Fruit fly (Drosophila melanogaster) whole organism, embryonic: Measurements from ENCODE around the gene Fum1.
A peak's percentile ranks its signal among the peaks of the same experiment; 100 is the strongest.

Experiments used
- Antp ChIP-seq: fragments of 200-800 bp; sonication (Bioruptor generic); optimal IDR thresholded peaks from 3 replicates; lab custom pipeline; 2016; ENCODE audit warnings: missing biosample characterization, missing genetic modification characterization
- Asciz ChIP-seq: fragments of 200-800 bp; sonication (Bioruptor generic); optimal IDR thresholded peaks from 2 replicates; lab custom pipeline; 2017; ENCODE audit warnings: missing biosample characterization, mild to moderate bottlenecking, missing genetic modification characterization, missing genetic modification reagents
- Atf-2 ChIP-seq: fragments of 200-800 bp; sonication (Bioruptor generic); optimal IDR thresholded peaks from 2 replicates; lab custom pipeline; 2016; ENCODE audit warnings: missing biosample characterization, missing genetic modification characterization
- CG10366 ChIP-seq: fragments of 200-800 bp; sonication (Bioruptor generic); IDR thresholded peaks from 2 replicates; pipeline ENCODE4 v1.3.6; 2022; ENCODE audit warnings: missing biosample characterization, missing genetic modification characterization
- CG10654 ChIP-seq: fragments of 200-800 bp; sonication (Bioruptor generic); optimal IDR thresholded peaks from 2 replicates; lab custom pipeline; 2016; ENCODE audit warnings: missing biosample characterization, missing genetic modification characterization
- CG10959 ChIP-seq: fragments of 200-800 bp; sonication (Bioruptor generic); IDR thresholded peaks from 2 replicates; pipeline ENCODE4 v1.3.6; 2022; ENCODE audit warnings: missing biosample characterization, missing genetic modification characterization
- CG11560 ChIP-seq: fragments of 200-800 bp; sonication (Bioruptor generic); IDR thresholded peaks from 3 replicates; pipeline ENCODE4 v1.3.6; 2022; ENCODE audit warnings: missing biosample characterization, missing genetic modification characterization
- CG11696 ChIP-seq: fragments of 200-800 bp; sonication (Bioruptor generic); IDR thresholded peaks from 2 replicates; pipeline ENCODE4 v1.3.6; 2022; ENCODE audit warnings: missing biosample characterization, missing genetic modification characterization
- CG12104 ChIP-seq: fragments of 200-800 bp; sonication (Bioruptor generic); optimal IDR thresholded peaks from 3 replicates; lab custom pipeline; 2016; ENCODE audit warnings: missing biosample characterization, missing genetic modification characterization
- CG17612 ChIP-seq: fragments of 200-800 bp; sonication (Bioruptor generic); IDR thresholded peaks from 2 replicates; pipeline ENCODE4 v1.3.6; 2022; ENCODE audit warnings: missing biosample characterization, missing genetic modification characterization
- CG17829 ChIP-seq: fragments of 200-800 bp; optimal IDR thresholded peaks from 2 replicates; lab custom pipeline; 2019; ENCODE audit warnings: missing biosample characterization, mild to moderate bottlenecking, missing genetic modification characterization, moderate library complexity
- CG1792 ChIP-seq: fragments of 200-800 bp; sonication (Bioruptor generic); optimal IDR thresholded peaks from 2 replicates; lab custom pipeline; 2016; ENCODE audit warnings: missing biosample characterization, missing genetic modification characterization
- CG18011 ChIP-seq: fragments of 200-800 bp; sonication (Bioruptor generic); optimal IDR thresholded peaks from 2 replicates; lab custom pipeline; 2017; ENCODE audit warnings: missing biosample characterization, missing genetic modification characterization, mild to moderate bottlenecking, moderate library complexity, missing genotype
- CG2199 ChIP-seq: fragments of 200-800 bp; sonication (Bioruptor generic); IDR thresholded peaks from 3 replicates; pipeline ENCODE4 v1.3.6; 2022; ENCODE audit warnings: missing biosample characterization, missing genetic modification characterization
- CG2875 ChIP-seq: fragments of 200-800 bp; sonication (Bioruptor generic); optimal IDR thresholded peaks from 2 replicates; lab custom pipeline; 2017; ENCODE audit warnings: missing biosample characterization, mild to moderate bottlenecking, missing genetic modification characterization, missing genetic modification reagents
- CG2889 ChIP-seq: fragments of 200-800 bp; sonication (Bioruptor generic); IDR thresholded peaks from 3 replicates; pipeline ENCODE4 v1.3.6; 2022; ENCODE audit warnings: missing biosample characterization, missing genetic modification characterization
- CG32767 ChIP-seq: fragments of 200-800 bp; sonication (Bioruptor generic); IDR thresholded peaks from 2 replicates; pipeline ENCODE4 v1.3.6; 2022; ENCODE audit warnings: missing biosample characterization, missing genetic modification characterization
- CG3726 ChIP-seq: fragments of 200-800 bp; sonication (Bioruptor generic); IDR thresholded peaks from 3 replicates; pipeline ENCODE4, ENCODE4 v1.3.6; 2022; ENCODE audit warnings: missing biosample characterization, missing genetic modification characterization
- CG4282 ChIP-seq: fragments of 200-800 bp; sonication (Bioruptor generic); optimal IDR thresholded peaks from 2 replicates; lab custom pipeline; 2016; ENCODE audit warnings: missing biosample characterization, missing genetic modification characterization
- CG4730 ChIP-seq: fragments of 200-800 bp; sonication (Bioruptor generic); IDR thresholded peaks from 2 replicates; pipeline ENCODE4 v1.3.6; 2022; ENCODE audit warnings: missing biosample characterization, missing genetic modification characterization
- CG4854 ChIP-seq: fragments of 200-800 bp; sonication (Bioruptor generic); optimal IDR thresholded peaks from 2 replicates; lab custom pipeline; 2016; ENCODE audit warnings: missing biosample characterization, missing genetic modification characterization, inconsistent platforms
- CG6765 ChIP-seq: fragments of 200-800 bp; sonication (Bioruptor generic); optimal IDR thresholded peaks from 3 replicates; lab custom pipeline; 2017; ENCODE audit warnings: missing biosample characterization, mild to moderate bottlenecking, missing genetic modification characterization
- CG7745 ChIP-seq: fragments of 200-800 bp; sonication (Bioruptor generic); optimal IDR thresholded peaks from 2 replicates; lab custom pipeline; 2018; ENCODE audit warnings: missing biosample characterization, mild to moderate bottlenecking, missing genetic modification characterization, moderate library complexity
- CkIIα-i1 ChIP-seq: fragments of 200-800 bp; sonication (Bioruptor generic); IDR thresholded peaks from 2 replicates; pipeline ENCODE4 v1.3.6; 2022; ENCODE audit warnings: missing biosample characterization, missing genetic modification characterization
- D19A ChIP-seq: fragments of 200-800 bp; optimal IDR thresholded peaks from 3 replicates; lab custom pipeline; 2019; ENCODE audit warnings: missing biosample characterization, mild to moderate bottlenecking, missing genetic modification characterization, moderate library complexity
- Dp ChIP-seq: fragments of 200-800 bp; sonication (Bioruptor generic); optimal IDR thresholded peaks from 2 replicates; lab custom pipeline; 2018; ENCODE audit warnings: missing biosample characterization, mild to moderate bottlenecking, missing genetic modification characterization, moderate library complexity
- ERR ChIP-seq: fragments of 200-800 bp; sonication (Bioruptor generic); optimal IDR thresholded peaks from 2 replicates; lab custom pipeline; 2016; ENCODE audit warnings: missing biosample characterization, missing genetic modification characterization
- Elba2 ChIP-seq: fragments of 200-800 bp; sonication (Bioruptor generic); optimal IDR thresholded peaks from 3 replicates; lab custom pipeline; 2016; ENCODE audit warnings: missing biosample characterization, missing genetic modification characterization
- HLHmδ ChIP-seq: fragments of 200-800 bp; sonication (Bioruptor generic); optimal IDR thresholded peaks from 2 replicates; lab custom pipeline; 2018; ENCODE audit warnings: missing biosample characterization, mild to moderate bottlenecking, missing genetic modification characterization, moderate library complexity
- Jarid2 ChIP-seq: fragments of 200-800 bp; sonication (Bioruptor generic); optimal IDR thresholded peaks from 3 replicates; lab custom pipeline; 2017; ENCODE audit warnings: mild to moderate bottlenecking, missing biosample characterization, missing genetic modification reagents, missing genetic modification characterization
- Taf1 ChIP-seq: fragments of 200-800 bp; sonication (Bioruptor generic); IDR thresholded peaks from 2 replicates; pipeline ENCODE4 v1.3.6; 2022; ENCODE audit warnings: missing biosample characterization, missing genetic modification characterization
- YL-1 ChIP-seq: fragments of 200-800 bp; sonication (Bioruptor generic); optimal IDR thresholded peaks from 3 replicates; lab custom pipeline; 2017; ENCODE audit warnings: missing biosample characterization, mild to moderate bottlenecking, missing genetic modification characterization
- abd-A ChIP-seq: fragments of 200-800 bp; sonication (Bioruptor generic); optimal IDR thresholded peaks from 3 replicates; lab custom pipeline; 2019; ENCODE audit warnings: missing biosample characterization, mild to moderate bottlenecking, missing genetic modification characterization, moderate library complexity
- al ChIP-seq: fragments of 200-800 bp; sonication (Bioruptor generic); IDR thresholded peaks from 2 replicates; pipeline ENCODE4 v1.3.6; 2022; ENCODE audit warnings: missing biosample characterization, missing genetic modification characterization
- corto ChIP-seq: fragments of 200-800 bp; sonication (Bioruptor generic); optimal IDR thresholded peaks from 2 replicates; lab custom pipeline; 2016; ENCODE audit warnings: missing biosample characterization, mild to moderate bottlenecking, missing genetic modification characterization, moderate library complexity
- dan ChIP-seq: fragments of 200-800 bp; sonication (Bioruptor generic); IDR thresholded peaks from 2 replicates; pipeline ENCODE4 v1.3.6; 2022; ENCODE audit warnings: missing biosample characterization, missing genetic modification characterization
- danr ChIP-seq: fragments of 200-800 bp; sonication (Bioruptor generic); IDR thresholded peaks from 2 replicates; pipeline ENCODE4 v1.3.6; 2022; ENCODE audit warnings: missing biosample characterization, missing genetic modification characterization
- dati ChIP-seq: fragments of 200-800 bp; sonication (Bioruptor generic); IDR thresholded peaks from 2 replicates; pipeline ENCODE4 v1.3.6; 2022; ENCODE audit warnings: missing biosample characterization, missing genetic modification characterization
- dmrt99B ChIP-seq: fragments of 200-800 bp; sonication (Bioruptor generic); optimal IDR thresholded peaks from 2 replicates; lab custom pipeline; 2018; ENCODE audit warnings: missing biosample characterization, mild to moderate bottlenecking, missing genetic modification characterization, moderate library complexity
- fd3F ChIP-seq: fragments of 200-800 bp; sonication (Bioruptor generic); optimal IDR thresholded peaks from 2 replicates; lab custom pipeline; 2018; ENCODE audit warnings: missing biosample characterization, mild to moderate bottlenecking, missing genetic modification characterization, moderate library complexity
- fd64A ChIP-seq: fragments of 200-800 bp; sonication (Bioruptor generic); optimal IDR thresholded peaks from 3 replicates; lab custom pipeline; 2018; ENCODE audit warnings: missing biosample characterization, mild to moderate bottlenecking, missing genetic modification characterization
- her ChIP-seq: fragments of 200-800 bp; sonication (Bioruptor generic); optimal IDR thresholded peaks from 2 replicates; lab custom pipeline; 2016; ENCODE audit warnings: missing biosample characterization, missing genetic modification characterization
- mld ChIP-seq: fragments of 200-800 bp; sonication (Bioruptor generic); IDR thresholded peaks from 3 replicates; pipeline ENCODE4 v1.3.6; 2022; ENCODE audit warnings: missing biosample characterization, missing genetic modification characterization; ENCODE audit not compliant: partially characterized antibody
- nom ChIP-seq: fragments of 200-800 bp; sonication (Bioruptor generic); optimal IDR thresholded peaks from 2 replicates; lab custom pipeline; 2017; ENCODE audit warnings: missing biosample characterization, missing genetic modification characterization, mild to moderate bottlenecking, moderate library complexity, missing genetic modification reagents
- pho ChIP-seq: fragments of 200-800 bp; sonication (Bioruptor generic); optimal IDR thresholded peaks from 2 replicates; lab custom pipeline; 2016; ENCODE audit warnings: missing biosample characterization, missing genetic modification characterization
- sc ChIP-seq, 3 experiments: fragments of >200 bp in 2 of 3; fragments of 200-800 bp in 1 of 3; sonication (Bioruptor generic) in 1 of 3; optimal IDR thresholded peaks; 2 replicates in 2 of 3; 3 replicates in 1 of 3; lab custom pipeline; 2017; ENCODE audit warnings: mild to moderate bottlenecking in 1 of 3, missing biosample characterization in 1 of 3, missing genetic modification characterization in 1 of 3, missing genetic modification reagents in 1 of 3
- sd ChIP-seq: fragments of 200-800 bp; sonication (Bioruptor generic); optimal IDR thresholded peaks from 3 replicates; lab custom pipeline; 2018; ENCODE audit warnings: missing biosample characterization, mild to moderate bottlenecking, missing genetic modification characterization, moderate library complexity
- sob ChIP-seq: fragments of 200-800 bp; sonication (Bioruptor generic); IDR thresholded peaks from 2 replicates; pipeline ENCODE4 v1.3.6; 2022; ENCODE audit warnings: missing biosample characterization, missing genetic modification characterization
- ssp ChIP-seq: fragments of 200-800 bp; sonication (Bioruptor generic); IDR thresholded peaks from 2 replicates; pipeline ENCODE4 v1.3.6; 2022; ENCODE audit warnings: missing biosample characterization, missing genetic modification characterization
- toy ChIP-seq: fragments of 200-800 bp; sonication (Bioruptor generic); IDR thresholded peaks from 2 replicates; pipeline ENCODE4 v1.3.6; 2022; ENCODE audit warnings: missing biosample characterization, missing genetic modification characterization

Gene Fum1

dm6 chrX:6654198-6654831 is 23.9 kb upstream of the Fum1 start, which contains the start of the genes CG3226 and Cdc7 (continued):
- no peak for TF ChIP-seq sd (tag; lab: Kevin White, UChicago)
- no peak for TF ChIP-seq Elba2 (GFP tag; lab: Kevin White, UChicago)
- peak; percentile 57 for TF ChIP-seq fd3F
- peak; percentile 22 for TF ChIP-seq Antp
- TF ChIP-seq nom (GFP tag; lab: Kevin White, UChicago) = peak; percentile 53
- TF ChIP-seq CG17829 (tag; lab: Kevin White, UChicago) = peak; percentile 71
- no peak for TF ChIP-seq CG3726 (GFP tag; lab: Robert Waterston, UW)
- TF ChIP-seq CG4854 = peak; percentile 31
- no peak for TF ChIP-seq dan (GFP tag; lab: Robert Waterston, UW)
- no peak for TF ChIP-seq CG11560 (tag; lab: Robert Waterston, UW)
- peak; percentile 67 for TF ChIP-seq dmrt99B (tag; lab: Kevin White, UChicago)
- TF ChIP-seq CG10654 = peak; percentile 36
- TF ChIP-seq CG10959 (GFP tag; lab: Robert Waterston, UW) = no peak
- TF ChIP-seq CG1792 (GFP tag; lab: Kevin White, UChicago) = no peak
- no peak for TF ChIP-seq CG2889 (GFP tag; lab: Robert Waterston, UW)
- peak; percentile 14 for TF ChIP-seq CG7745 (tag; lab: Kevin White, UChicago)
- TF ChIP-seq sc (optimal IDR thresholded peaks at IDR 0.05; lab: Kevin White, UChicago) = no peak
- TF ChIP-seq sc (GFP tag; optimal IDR thresholded peaks at IDR 0.05; lab: Kevin White, UChicago) = peak; percentile 48
- peak; percentile 69 for TF ChIP-seq Jarid2 (GFP tag; lab: Kevin White, UChicago)
- peak; percentile 26 for TF ChIP-seq CG4282 (GFP tag; lab: Kevin White, UChicago)
- TF ChIP-seq danr = no peak
- peak; percentile 41 for TF ChIP-seq D19A (tag; lab: Kevin White, UChicago)
- peak; percentile 58 for TF ChIP-seq pho (GFP tag; lab: Kevin White, UChicago)
- TF ChIP-seq mld (GFP tag; lab: Robert Waterston, UW) = peak; percentile 65; the same call in 2 of the 3 replicates
- TF ChIP-seq CkIIα-i1 (GFP tag; lab: Robert Waterston, UW) = no peak
- TF ChIP-seq CG18011 (GFP tag; lab: Kevin White, UChicago) = peak; percentile 54
- 0 out of 2 replicates have a peak, but pooled peaks have one; percentile 11 for TF ChIP-seq CG11696 (GFP tag; lab: Robert Waterston, UW)
- no peak for TF ChIP-seq ERR (GFP tag; lab: Kevin White, UChicago)
- 0 out of 2 replicates have a peak, but pooled peaks have one; percentile 26 for TF ChIP-seq CG4730 (GFP tag; lab: Robert Waterston, UW)
- TF ChIP-seq CG6765 (GFP tag; lab: Kevin White, UChicago) = peak; percentile 92
- TF ChIP-seq dati (GFP tag; lab: Robert Waterston, UW) = 0 out of 2 replicates have a peak, but pooled peaks have one; percentile 35
- TF ChIP-seq HLHmδ (GFP tag; lab: Kevin White, UChicago) = peak; percentile 76
- TF ChIP-seq toy (GFP tag; lab: Robert Waterston, UW) = no peak
- no peak for TF ChIP-seq CG17612 (GFP tag; lab: Robert Waterston, UW)
- TF ChIP-seq CG12104 (GFP tag; lab: Kevin White, UChicago) = peak; percentile 76
- peak; percentile 74 for TF ChIP-seq sob (GFP tag; lab: Robert Waterston, UW)
- TF ChIP-seq abd-A (tag; lab: Kevin White, UChicago) = no peak
- peak; percentile 88 for TF ChIP-seq YL-1 (GFP tag; lab: Kevin White, UChicago)
- no peak for TF ChIP-seq CG32767 (GFP tag; lab: Robert Waterston, UW)
- TF ChIP-seq Atf-2 (GFP tag; lab: Kevin White, UChicago) = no peak
- TF ChIP-seq corto = no peak
- TF ChIP-seq fd64A = peak; percentile 22
- no peak for TF ChIP-seq Taf1 (GFP tag; lab: Robert Waterston, UW)
- peak; percentile 19; the same call in 1 of the 2 replicates for TF ChIP-seq ssp
- peak; percentile 62 for TF ChIP-seq Dp (GFP tag; lab: Kevin White, UChicago)
- peak; percentile 25; the same call in 1 of the 2 replicates for TF ChIP-seq CG10366 (GFP tag; lab: Robert Waterston, UW)
- TF ChIP-seq her (GFP tag; lab: Kevin White, UChicago) = no peak
- peak; percentile 78 for TF ChIP-seq CG2875 (GFP tag; lab: Kevin White, UChicago)
- TF ChIP-seq CG2199 (GFP tag; lab: Robert Waterston, UW) = no peak
- TF ChIP-seq Asciz (GFP tag; lab: Kevin White, UChicago) = peak; percentile 65
- peak; percentile 45; the same call in 1 of the 2 replicates for TF ChIP-seq al (GFP tag; lab: Robert Waterston, UW)
